Fruit fly (Drosophila melanogaster) whole organism: ENCODE measurements around the gene Herp.

Experiments used
- EcR ChIP-seq, 2 experiments: fragments of >200 bp; optimal IDR thresholded peaks; 2 replicates each; lab custom pipeline; 2017; ENCODE audit warnings: missing biosample characterization in 2 of 2, missing genetic modification characterization in 2 of 2, missing genetic modification reagents in 2 of 2
- psq ChIP-seq: fragments of >200 bp; optimal IDR thresholded peaks from 2 replicates; lab custom pipeline; 2017
- usp ChIP-seq: fragments of >200 bp; optimal IDR thresholded peaks from 2 replicates; lab custom pipeline; 2017; ENCODE audit warnings: missing biosample characterization, missing genetic modification characterization, mixed read lengths

- no peak for TF ChIP-seq usp (GFP tag; lab: Kevin White, UChicago)
- TF ChIP-seq EcR (GFP tag; optimal IDR thresholded peaks at IDR 0.05; lab: Kevin White, UChicago) = no peak
- no peak for TF ChIP-seq psq (lab: Kevin White, UChicago)
These were observed 41.4 kb upstream of the Herp start for dm6 chr2L:7841244-7841643.
